Worm (Caenorhabditis elegans) whole organism, early embryonic: ENCODE results near the gene ttr-15.

Experiments
- B0310.2 ChIP-seq: sonication (generic microtip); optimal IDR thresholded peaks from 2 replicates; lab custom pipeline; 2016; ENCODE audit warnings: mild to moderate bottlenecking, missing genetic modification characterization, missing compliant biosample characterization
- aly-1 ChIP-seq: sonication (generic microtip); optimal IDR thresholded peaks from 2 replicates; lab custom pipeline; 2016; ENCODE audit warnings: missing genetic modification characterization, missing compliant biosample characterization
- ama-1 ChIP-seq: fragments of 150-350 bp; optimal IDR thresholded peaks from 2 replicates; lab custom pipeline; 2014
- ceh-13 ChIP-seq: fragments of 200-800 bp; sonication (Bioruptor generic); optimal IDR thresholded peaks from 2 replicates; lab custom pipeline; 2018; ENCODE audit warnings: mild to moderate bottlenecking, missing genetic modification characterization, missing compliant biosample characterization
- ceh-36 ChIP-seq: sonication (generic microtip); optimal IDR thresholded peaks from 2 replicates; lab custom pipeline; 2016; ENCODE audit warnings: missing genetic modification characterization, inconsistent platforms, missing compliant biosample characterization
- flt-1 ChIP-seq: fragments of 200-800 bp; sonication (Bioruptor generic); IDR thresholded peaks from 2 replicates; pipeline ENCODE4 v1.3.6; 2022; ENCODE audit warnings: missing genetic modification characterization, missing compliant biosample characterization
- hmbx-1 ChIP-seq: sonication (generic microtip); optimal IDR thresholded peaks from 2 replicates; lab custom pipeline; 2016; ENCODE audit warnings: mild to moderate bottlenecking, missing genetic modification characterization, missing compliant biosample characterization
- hnd-1 ChIP-seq: sonication (generic microtip); optimal IDR thresholded peaks from 2 replicates; lab custom pipeline; 2016; ENCODE audit warnings: missing genetic modification characterization, missing compliant biosample characterization
- scrt-1 ChIP-seq: fragments of 200-800 bp; sonication (Bioruptor generic); IDR thresholded peaks from 2 replicates; pipeline ENCODE4 v1.3.6; 2022; ENCODE audit warnings: missing genetic modification characterization, missing compliant biosample characterization
- sea-1 ChIP-seq: fragments of 200-800 bp; sonication (Bioruptor generic); conservative IDR thresholded peaks from 2 replicates; pipeline ENCODE4 v1.3.6; 2022; ENCODE audit warnings: missing genetic modification characterization, missing compliant biosample characterization
- tbx-37 ChIP-seq: fragments of 200-800 bp; sonication (Bioruptor generic); conservative IDR thresholded peaks from 2 replicates; pipeline ENCODE4 v1.3.6; 2022; ENCODE audit warnings: missing genetic modification reagents, missing genetic modification characterization, missing compliant biosample characterization
- tra-4 ChIP-seq: sonication (generic microtip); optimal IDR thresholded peaks from 2 replicates; lab custom pipeline; 2017; ENCODE audit warnings: missing genetic modification characterization, missing compliant biosample characterization

DNA sequence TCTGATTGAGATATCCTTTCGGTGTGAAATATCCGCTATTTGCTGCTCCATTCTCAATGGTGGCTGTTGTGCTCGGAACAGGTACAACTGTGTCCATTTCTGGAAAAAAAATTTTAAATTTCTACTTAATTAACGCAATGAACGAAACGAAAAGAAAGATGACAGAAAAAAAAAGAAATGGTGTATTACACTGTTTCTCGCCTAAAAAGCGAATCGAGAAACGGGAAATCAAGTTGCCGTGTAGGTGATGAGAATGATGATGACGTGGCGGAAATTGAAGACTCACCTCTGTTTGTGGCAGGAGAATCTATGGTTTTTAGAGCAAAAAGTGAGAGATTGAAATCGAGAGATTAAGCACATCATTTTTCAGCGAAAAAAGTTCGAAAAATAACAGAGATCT is 48.8 kb downstream of the ttr-15 start, which contains the start of gene C38H2.3:
- no peak for TF ChIP-seq aly-1 (tag; lab: Kevin White, UChicago)
- no peak for TF ChIP-seq tbx-37 (GFP tag; lab: Robert Waterston, UW)
- TF ChIP-seq ama-1 (lab: Kevin White, UChicago), result no peak
- no peak for TF ChIP-seq tra-4 (tag; lab: Kevin White, UChicago)
- TF ChIP-seq B0310.2, result no peak
- no peak for TF ChIP-seq sea-1 (GFP tag; lab: Robert Waterston, UW)
- TF ChIP-seq ceh-13, result no peak
- TF ChIP-seq ceh-36, result no peak
- no peak for TF ChIP-seq flt-1 (GFP tag; lab: Robert Waterston, UW)
- TF ChIP-seq hmbx-1 (tag; lab: Kevin White, UChicago), result no peak
- no peak for TF ChIP-seq scrt-1
- no peak for TF ChIP-seq hnd-1 (tag; lab: Kevin White, UChicago)
